Fruit fly (Drosophila melanogaster): ENCODE results near the gene SdhD.

- no peak for TF ChIP-seq toe (GFP tag; optimal IDR thresholded peaks at IDR 0.05)
- no peak for TF ChIP-seq CG1620 (GFP tag; optimal IDR thresholded peaks at IDR 0.05)
- no peak for TF ChIP-seq CG7045 (GFP tag; optimal IDR thresholded peaks at IDR 0.05)
- no peak for TF ChIP-seq CG14711 (tag; optimal IDR thresholded peaks at IDR 0.05)
- no peak for TF ChIP-seq pad (GFP tag; optimal IDR thresholded peaks at IDR 0.05)
- TF ChIP-seq ovo (GFP tag; optimal IDR thresholded peaks at IDR 0.05), result no peak
- TF ChIP-seq CG33017 (tag; optimal IDR thresholded peaks at IDR 0.05), result no peak
- TF ChIP-seq Hr96 (GFP tag; optimal IDR thresholded peaks at IDR 0.05), result no peak
- no peak for TF ChIP-seq CG7101 (tag; optimal IDR thresholded peaks at IDR 0.05)
- TF ChIP-seq kay (GFP tag; ENCODE audit: borderline replicate concordance), result no peak
- no peak for TF ChIP-seq CG11617 (GFP tag; optimal IDR thresholded peaks at IDR 0.05)
Measured at dm6 chr3R:23736365-23736764, 24.0 kb downstream of the SdhD start.
